Worm (Caenorhabditis elegans) whole organism, L4/young adult: ENCODE measurements around the gene snx-1.

ENCODE experiments used
- W03F9.2 ChIP-seq: fragments of 150-350 bp; optimal IDR thresholded peaks from 2 replicates; lab custom pipeline; 2014; ENCODE audit warnings: missing biosample characterization, missing genetic modification characterization
- dao-5 ChIP-seq: sonication (generic microtip); optimal IDR thresholded peaks from 2 replicates; lab custom pipeline; 2016; ENCODE audit warnings: missing genotype, missing genetic modification characterization, moderate library complexity, missing compliant biosample characterization
- him-1 ChIP-seq: sonication (generic microtip); optimal IDR thresholded peaks from 2 replicates; lab custom pipeline; 2016; ENCODE audit warnings: missing genotype, missing genetic modification reagents, missing genetic modification characterization, missing compliant biosample characterization

- no peak for TF ChIP-seq him-1 (tag; lab: Kevin White, UChicago)
- no peak for TF ChIP-seq W03F9.2
- no peak for TF ChIP-seq dao-5
Measured at ce11 chrX:1096808-1097207, 32.0 kb upstream of the snx-1 start, which contains the start of the genes pigx-1 and rme-6.
